Fruit fly (Drosophila melanogaster) whole organism, embryonic: Measurements from ENCODE around the gene CG13842.

ENCODE experiments used
- Adf1 ChIP-seq: fragments of 200-800 bp; sonication (Bioruptor generic); IDR thresholded peaks from 2 replicates; pipeline ENCODE4 v1.3.6; 2022; ENCODE audit warnings: missing biosample characterization, missing genetic modification characterization
- Bgb ChIP-seq: fragments of 200-800 bp; sonication (Bioruptor generic); IDR thresholded peaks from 2 replicates; pipeline ENCODE4 v1.3.6; 2022; ENCODE audit warnings: missing biosample characterization, missing genetic modification characterization; ENCODE audit not compliant: partially characterized antibody
- CG1024 ChIP-seq: fragments of 200-800 bp; sonication (Bioruptor generic); IDR thresholded peaks from 2 replicates; pipeline ENCODE4 v1.3.6; 2022; ENCODE audit warnings: missing biosample characterization, missing genetic modification characterization
- CG12942 ChIP-seq: fragments of 200-800 bp; sonication (Bioruptor generic); optimal IDR thresholded peaks from 3 replicates; lab custom pipeline; 2016; ENCODE audit warnings: missing biosample characterization, missing genetic modification characterization
- CG13775 ChIP-seq: fragments of 200-800 bp; sonication (Bioruptor generic); optimal IDR thresholded peaks from 3 replicates; lab custom pipeline; 2017; ENCODE audit warnings: missing biosample characterization, mild to moderate bottlenecking, missing genetic modification characterization
- CG15011 ChIP-seq: fragments of 200-800 bp; sonication (Bioruptor generic); optimal IDR thresholded peaks from 3 replicates; lab custom pipeline; 2018; ENCODE audit warnings: missing biosample characterization, mild to moderate bottlenecking, missing genetic modification characterization
- CG15073 ChIP-seq: fragments of 200-800 bp; sonication (Bioruptor generic); optimal IDR thresholded peaks from 2 replicates; lab custom pipeline; 2016; ENCODE audit warnings: missing biosample characterization, missing genetic modification characterization
- CG15269 ChIP-seq: fragments of 200-800 bp; sonication (Bioruptor generic); optimal IDR thresholded peaks from 2 replicates; lab custom pipeline; 2018; ENCODE audit warnings: missing biosample characterization, mild to moderate bottlenecking, missing genetic modification characterization, moderate library complexity
- CG17829 ChIP-seq: fragments of 200-800 bp; optimal IDR thresholded peaks from 2 replicates; lab custom pipeline; 2019; ENCODE audit warnings: missing biosample characterization, mild to moderate bottlenecking, missing genetic modification characterization, moderate library complexity
- CG17912 ChIP-seq: fragments of 200-800 bp; sonication (Bioruptor generic); optimal IDR thresholded peaks from 2 replicates; lab custom pipeline; 2018; ENCODE audit warnings: missing biosample characterization, mild to moderate bottlenecking, missing genetic modification characterization
- CG18599 ChIP-seq: fragments of 200-800 bp; sonication (Bioruptor generic); optimal IDR thresholded peaks from 3 replicates; lab custom pipeline; 2017; ENCODE audit warnings: missing biosample characterization, missing genetic modification characterization, mild to moderate bottlenecking, moderate library complexity, missing genetic modification reagents
- CG2129 ChIP-seq: fragments of 200-800 bp; sonication (Bioruptor generic); IDR thresholded peaks from 2 replicates; pipeline ENCODE4 v1.3.6; 2022; ENCODE audit warnings: missing biosample characterization, missing genetic modification characterization; ENCODE audit not compliant: partially characterized antibody
- CG2678 ChIP-seq: fragments of 200-800 bp; sonication (Bioruptor generic); optimal IDR thresholded peaks from 3 replicates; lab custom pipeline; 2019; ENCODE audit warnings: missing biosample characterization, mild to moderate bottlenecking, missing genetic modification characterization, moderate library complexity
- CG30431 ChIP-seq: fragments of 200-800 bp; sonication (Bioruptor generic); optimal IDR thresholded peaks from 2 replicates; lab custom pipeline; 2017; ENCODE audit warnings: missing biosample characterization, missing genetic modification characterization
- CG31365 ChIP-seq: fragments of 200-800 bp; sonication (Bioruptor generic); optimal IDR thresholded peaks from 2 replicates; lab custom pipeline; 2018; ENCODE audit warnings: missing biosample characterization, mild to moderate bottlenecking, missing genetic modification characterization
- CG31388 ChIP-seq: fragments of 200-800 bp; sonication (Bioruptor generic); optimal IDR thresholded peaks from 2 replicates; lab custom pipeline; 2016; ENCODE audit warnings: missing biosample characterization, missing genetic modification characterization
- CG3726 ChIP-seq: fragments of 200-800 bp; sonication (Bioruptor generic); IDR thresholded peaks from 3 replicates; pipeline ENCODE4, ENCODE4 v1.3.6; 2022; ENCODE audit warnings: missing biosample characterization, missing genetic modification characterization
- CG4617 ChIP-seq: fragments of 200-800 bp; sonication (Bioruptor generic); optimal IDR thresholded peaks from 3 replicates; lab custom pipeline; 2016; ENCODE audit warnings: missing biosample characterization, missing genetic modification characterization, borderline replicate concordance
- CG5180 ChIP-seq: fragments of 200-800 bp; sonication (Bioruptor generic); optimal IDR thresholded peaks from 3 replicates; lab custom pipeline; 2017; ENCODE audit warnings: missing biosample characterization, missing genetic modification characterization, mild to moderate bottlenecking, moderate library complexity, missing genetic modification reagents
- CG7987 ChIP-seq: fragments of 200-800 bp; sonication (Bioruptor generic); optimal IDR thresholded peaks from 2 replicates; lab custom pipeline; 2018; ENCODE audit warnings: missing biosample characterization, mild to moderate bottlenecking, missing genetic modification characterization, moderate library complexity
- CG8290 ChIP-seq, 3 experiments: fragments of 200-800 bp; sonication (Bioruptor generic); optimal IDR thresholded peaks; 2 replicates each; lab custom pipeline; 2016 to 2019; ENCODE audit warnings: missing biosample characterization in 3 of 3, missing genetic modification characterization in 3 of 3, mild to moderate bottlenecking in 2 of 3, moderate library complexity in 1 of 3
- Dbx ChIP-seq: fragments of 200-800 bp; sonication (Bioruptor generic); IDR thresholded peaks from 3 replicates; pipeline ENCODE4 v1.3.6; 2022; ENCODE audit warnings: missing biosample characterization, missing genetic modification characterization
- HLH4C ChIP-seq: fragments of 200-800 bp; sonication (Bioruptor generic); IDR thresholded peaks from 3 replicates; pipeline ENCODE4 v1.3.6; 2022; ENCODE audit warnings: missing biosample characterization, missing genetic modification characterization; ENCODE audit not compliant: partially characterized antibody
- HmgD ChIP-seq: fragments of 200-800 bp; sonication (Bioruptor generic); optimal IDR thresholded peaks from 3 replicates; lab custom pipeline; 2016; ENCODE audit warnings: missing biosample characterization, missing genetic modification characterization
- Opbp ChIP-seq: fragments of 200-800 bp; sonication (Bioruptor generic); IDR thresholded peaks from 3 replicates; pipeline ENCODE4 v1.3.6; 2022; ENCODE audit warnings: missing biosample characterization, missing genetic modification characterization; ENCODE audit not compliant: partially characterized antibody
- Sry-β ChIP-seq: fragments of 200-800 bp; sonication (Bioruptor generic); optimal IDR thresholded peaks from 2 replicates; lab custom pipeline; 2018; ENCODE audit warnings: missing biosample characterization, mild to moderate bottlenecking, missing genetic modification characterization, moderate library complexity
- Stat92E ChIP-seq, 3 experiments: fragments of >200 bp in 2 of 3; fragments of 200-800 bp in 1 of 3; sonication (Bioruptor generic) in 1 of 3; optimal IDR thresholded peaks; 2 replicates each; lab custom pipeline; 2017 to 2019; ENCODE audit warnings: missing biosample characterization in 3 of 3, missing genetic modification characterization in 3 of 3, mild to moderate bottlenecking in 1 of 3, moderate library complexity in 1 of 3
- Xbp1 ChIP-seq: fragments of 200-800 bp; sonication (Bioruptor generic); optimal IDR thresholded peaks from 3 replicates; lab custom pipeline; 2016; ENCODE audit warnings: missing biosample characterization, mild to moderate bottlenecking, missing genetic modification characterization
- YL-1 ChIP-seq: fragments of 200-800 bp; sonication (Bioruptor generic); optimal IDR thresholded peaks from 3 replicates; lab custom pipeline; 2017; ENCODE audit warnings: missing biosample characterization, mild to moderate bottlenecking, missing genetic modification characterization
- az2 ChIP-seq: fragments of 200-800 bp; sonication (Bioruptor generic); optimal IDR thresholded peaks from 3 replicates; lab custom pipeline; 2016; ENCODE audit warnings: missing biosample characterization, missing genetic modification characterization
- chm ChIP-seq: fragments of 200-800 bp; sonication (Bioruptor generic); IDR thresholded peaks from 2 replicates; pipeline ENCODE4 v1.3.6; 2022; ENCODE audit warnings: missing biosample characterization, missing genetic modification characterization
- dmrt11E ChIP-seq: fragments of 200-800 bp; sonication (Bioruptor generic); optimal IDR thresholded peaks from 3 replicates; lab custom pipeline; 2018; ENCODE audit warnings: missing biosample characterization, mild to moderate bottlenecking, missing genetic modification characterization, moderate library complexity
- en ChIP-seq: fragments of 200-800 bp; sonication (Bioruptor generic); optimal IDR thresholded peaks from 2 replicates; lab custom pipeline; 2016; ENCODE audit warnings: missing biosample characterization, missing genetic modification characterization
- esg ChIP-seq: fragments of 200-800 bp; sonication (Bioruptor generic); conservative IDR thresholded peaks from 2 replicates; pipeline ENCODE4 v1.3.6; 2022; ENCODE audit warnings: missing biosample characterization, missing genetic modification characterization
- eve ChIP-seq, 2 experiments: fragments of >200 bp; optimal IDR thresholded peaks; 2 replicates each; lab custom pipeline; 2017; ENCODE audit warnings: missing biosample characterization in 2 of 2, missing genetic modification characterization in 2 of 2
- grau ChIP-seq: fragments of 200-800 bp; optimal IDR thresholded peaks from 3 replicates; lab custom pipeline; 2019; ENCODE audit warnings: missing biosample characterization, mild to moderate bottlenecking, missing genetic modification characterization, moderate library complexity
- hb ChIP-seq: fragments of 200-800 bp; sonication (Bioruptor generic); IDR thresholded peaks from 3 replicates; pipeline ENCODE4 v1.3.6; 2022; ENCODE audit warnings: missing biosample characterization, missing genetic modification characterization; ENCODE audit not compliant: partially characterized antibody
- lov ChIP-seq, 2 experiments: fragments of 200-800 bp in 1 of 2; fragments of >200 bp in 1 of 2; sonication (Bioruptor generic) in 1 of 2; IDR thresholded peaks in 1 of 2; optimal IDR thresholded peaks in 1 of 2; 2 replicates in 1 of 2; 3 replicates in 1 of 2; pipeline versions ENCODE4 v1.3.6 to Lab custom; 2017 to 2022; ENCODE audit warnings: missing biosample characterization in 1 of 2, missing genetic modification characterization in 1 of 2
- nerfin-1 ChIP-seq: fragments of 200-800 bp; sonication (Bioruptor generic); optimal IDR thresholded peaks from 3 replicates; lab custom pipeline; 2019; ENCODE audit warnings: missing biosample characterization, mild to moderate bottlenecking, missing genetic modification characterization, moderate library complexity
- onecut ChIP-seq: fragments of 200-800 bp; sonication (Bioruptor generic); IDR thresholded peaks from 2 replicates; pipeline ENCODE4 v1.3.6; 2022; ENCODE audit warnings: missing biosample characterization, missing genetic modification characterization
- org-1 ChIP-seq: fragments of 200-800 bp; sonication (Bioruptor generic); optimal IDR thresholded peaks from 2 replicates; lab custom pipeline; 2017; ENCODE audit warnings: missing biosample characterization, missing genetic modification characterization
- pita ChIP-seq: fragments of 200-800 bp; sonication (Bioruptor generic); optimal IDR thresholded peaks from 2 replicates; lab custom pipeline; 2017; ENCODE audit warnings: missing biosample characterization, mild to moderate bottlenecking, missing genetic modification characterization
- run ChIP-seq: fragments of 200-800 bp; sonication (Bioruptor generic); optimal IDR thresholded peaks from 3 replicates; lab custom pipeline; 2018; ENCODE audit warnings: missing biosample characterization, mild to moderate bottlenecking, missing genetic modification characterization
- sima ChIP-seq: fragments of 200-800 bp; sonication (Bioruptor generic); optimal IDR thresholded peaks from 2 replicates; lab custom pipeline; 2016; ENCODE audit warnings: missing biosample characterization, missing genetic modification characterization
- sna ChIP-seq: fragments of 200-800 bp; sonication (Bioruptor generic); IDR thresholded peaks from 2 replicates; pipeline ENCODE4 v1.3.6; 2022; ENCODE audit warnings: missing biosample characterization, missing genetic modification characterization; ENCODE audit not compliant: partially characterized antibody
- tna ChIP-seq: fragments of 200-800 bp; sonication (Bioruptor generic); IDR thresholded peaks from 2 replicates; pipeline ENCODE4 v1.3.6; 2022; ENCODE audit warnings: missing biosample characterization, missing genetic modification characterization; ENCODE audit not compliant: partially characterized antibody
- ttk ChIP-seq: fragments of 200-800 bp; sonication (Bioruptor generic); IDR thresholded peaks from 2 replicates; pipeline ENCODE4 v2.1.2; 2022; ENCODE audit warnings: missing biosample characterization, missing genetic modification characterization

Gene CG13842

DNA sequence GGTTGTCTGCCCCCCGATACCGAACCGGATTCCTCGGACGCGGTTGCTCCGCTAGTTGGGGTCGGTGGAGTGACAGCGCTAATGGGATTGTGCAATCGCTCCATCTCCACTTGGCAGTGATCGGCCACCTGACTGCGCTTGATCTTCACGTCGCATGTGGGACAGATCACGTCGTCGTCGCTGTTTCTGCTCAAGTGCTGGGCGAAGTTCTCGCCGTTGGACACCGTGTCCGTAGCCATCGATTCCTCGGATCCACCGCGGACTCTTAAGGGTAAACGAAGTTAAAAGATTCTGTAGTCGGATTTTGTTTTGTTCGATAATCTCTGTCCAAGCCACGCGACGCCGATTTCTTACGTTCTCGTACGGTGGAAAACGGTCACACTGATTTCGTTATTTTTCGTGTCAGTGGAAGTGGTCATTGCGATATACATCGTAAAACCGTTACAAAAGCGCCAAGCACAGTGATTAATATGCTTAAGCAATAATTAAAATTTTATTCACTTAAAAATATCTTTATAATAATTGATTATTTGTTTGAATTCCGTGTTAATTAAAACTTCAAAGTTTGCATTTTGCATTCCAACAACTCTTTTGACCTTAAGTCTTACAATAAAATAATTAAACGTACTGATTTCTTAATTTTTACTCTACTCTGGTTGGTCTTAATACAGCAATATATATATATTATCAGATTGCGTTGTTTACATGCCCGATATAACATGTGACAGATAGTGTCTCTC is 19.1 kb upstream of the CG13842 start, which contains the start of gene RNF220 (continued):
- peak; percentile 1 for TF ChIP-seq CG17829 (tag; lab: Kevin White, UChicago)
- TF ChIP-seq HmgD, result no peak
- peak; percentile 35 for TF ChIP-seq CG2678 (tag; lab: Kevin White, UChicago)
- peak; percentile 76 for TF ChIP-seq Opbp (GFP tag; lab: Robert Waterston, UW)
- peak; percentile 30 for TF ChIP-seq Xbp1 (GFP tag; lab: Kevin White, UChicago)
- TF ChIP-seq CG15073 (GFP tag; lab: Kevin White, UChicago), result no peak
- peak; percentile 7 for TF ChIP-seq CG18599 (GFP tag; lab: Kevin White, UChicago)
- TF ChIP-seq esg (GFP tag; lab: Robert Waterston, UW), result no peak
- peak; percentile 21 for TF ChIP-seq az2 (GFP tag; lab: Kevin White, UChicago)
- TF ChIP-seq CG15011 (GFP tag; lab: Kevin White, UChicago), result no peak
- peak; percentile 33 for TF ChIP-seq grau
- TF ChIP-seq eve (GFP tag; optimal IDR thresholded peaks at IDR 0.05; lab: Kevin White, UChicago), result no peak
- TF ChIP-seq run (tag; lab: Kevin White, UChicago), result no peak
- TF ChIP-seq org-1 (GFP tag; lab: Kevin White, UChicago), result no peak
- no peak; the same call in 1 of the 2 replicates for TF ChIP-seq sna (GFP tag; lab: Robert Waterston, UW)
- no peak for TF ChIP-seq ttk (GFP tag; lab: Robert Waterston, UW)
- no peak for TF ChIP-seq CG31365 (tag; lab: Kevin White, UChicago)
- no peak for TF ChIP-seq CG8290 (GFP tag; optimal IDR thresholded peaks at IDR 0.05; lab: Kevin White, UChicago)
- TF ChIP-seq CG8290 (tag; optimal IDR thresholded peaks at IDR 0.05; lab: Kevin White, UChicago), result peak in 1 of 2 experiments; percentile 1
- TF ChIP-seq CG12942 (GFP tag; lab: Kevin White, UChicago), result no peak
- no peak for TF ChIP-seq nerfin-1 (tag; lab: Kevin White, UChicago)
- TF ChIP-seq HLH4C (GFP tag; lab: Robert Waterston, UW), result no peak; the same call in 1 of the 3 replicates
- no peak for TF ChIP-seq hb (GFP tag; lab: Robert Waterston, UW)
- TF ChIP-seq dmrt11E (tag; lab: Kevin White, UChicago), result no peak
- TF ChIP-seq CG1024 (GFP tag; lab: Robert Waterston, UW), result no peak
- no peak for TF ChIP-seq CG31388 (GFP tag; lab: Kevin White, UChicago)
- TF ChIP-seq Sry-β, result no peak
- TF ChIP-seq pita (GFP tag; lab: Kevin White, UChicago), result no peak
- TF ChIP-seq CG7987 (GFP tag; lab: Kevin White, UChicago), result no peak
- TF ChIP-seq sima (GFP tag; lab: Kevin White, UChicago), result no peak
- no peak for TF ChIP-seq CG30431 (GFP tag; lab: Kevin White, UChicago)
- TF ChIP-seq CG13775, result peak; percentile 32
- no peak for TF ChIP-seq CG5180 (GFP tag; lab: Kevin White, UChicago)
- peak; percentile 20; the same call in 1 of the 3 replicates for TF ChIP-seq Dbx (GFP tag; lab: Robert Waterston, UW)
- peak; percentile 75 for TF ChIP-seq Bgb (GFP tag; lab: Robert Waterston, UW)
- TF ChIP-seq CG2129, result peak; percentile 11
- TF ChIP-seq en (GFP tag; lab: Kevin White, UChicago), result no peak
- no peak; the same call in 1 of the 2 replicates for TF ChIP-seq tna (GFP tag; lab: Robert Waterston, UW)
- TF ChIP-seq onecut, result no peak
- peak; percentile 4 for TF ChIP-seq CG15269 (tag; lab: Kevin White, UChicago)
- no peak for TF ChIP-seq CG3726 (GFP tag; lab: Robert Waterston, UW)
- TF ChIP-seq YL-1 (GFP tag; lab: Kevin White, UChicago), result no peak
- no peak for TF ChIP-seq CG17912 (GFP tag; lab: Kevin White, UChicago)
- TF ChIP-seq Adf1, result no peak
- peak; percentile 5 for TF ChIP-seq CG4617 (GFP tag; lab: Kevin White, UChicago)
- TF ChIP-seq Stat92E (GFP tag; optimal IDR thresholded peaks at IDR 0.05; lab: Kevin White, UChicago), result no peak
- TF ChIP-seq lov (optimal IDR thresholded peaks at IDR 0.05; lab: Kevin White, UChicago), result no peak
- TF ChIP-seq lov (GFP tag; IDR thresholded peaks at IDR 0.05; lab: Robert Waterston, UW), result no peak
- TF ChIP-seq chm, result 0 out of 2 replicates have a peak, but pooled peaks have one; percentile 34
